Worm (Caenorhabditis elegans): ENCODE data around the gene cnt-1.

cnt-1 gene

ce11 chrII:12054558-12054957, 34.1 kb downstream of the cnt-1 start (continued):
- TF ChIP-seq gei-17 (GFP tag; optimal IDR thresholded peaks at IDR 0.05), result no peak
- peak; percentile 36 for TF ChIP-seq chd-7 (tag; optimal IDR thresholded peaks at IDR 0.05)
- no peak for TF ChIP-seq hrde-1 (tag; optimal IDR thresholded peaks at IDR 0.05; ENCODE audit: borderline replicate concordance)
- no peak for TF ChIP-seq cebp-1 (GFP tag; IDR thresholded peaks at IDR 0.05)
- peak; percentile 14 for TF ChIP-seq cebp-1 (tag; optimal IDR thresholded peaks at IDR 0.05)

DNA sequence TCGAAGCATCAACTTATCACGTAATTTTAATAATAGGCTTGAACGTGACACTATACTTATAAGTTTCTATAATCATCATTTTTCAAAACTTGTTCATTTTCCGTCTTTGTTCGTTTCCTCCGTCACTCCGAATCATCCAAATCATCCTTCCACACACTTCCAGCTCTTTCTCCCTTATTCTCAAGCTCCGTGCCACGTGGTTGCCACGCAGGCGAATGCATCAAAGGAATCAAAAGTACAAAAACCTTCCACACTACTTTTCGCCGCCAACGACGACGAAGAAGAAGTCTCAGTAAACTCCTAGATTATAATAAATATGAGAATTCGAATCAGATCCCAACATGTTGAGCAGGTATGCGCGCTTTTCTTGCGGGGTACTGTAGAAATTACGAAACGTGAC, 34.5 kb downstream of the cnt-1 start:
- peak; percentile 53 for TF ChIP-seq ama-1 (optimal IDR thresholded peaks at IDR 0.05)
- TF ChIP-seq ama-1 (GFP tag; optimal IDR thresholded peaks at IDR 0.05), result no peak
- 0 out of 2 replicates have a peak, but pooled peaks have one; percentile 34 for TF ChIP-seq Y79H2A.3 (GFP tag; conservative IDR thresholded peaks at IDR 0.05)
- no peak for TF ChIP-seq B0019.2 (GFP tag; conservative IDR thresholded peaks at IDR 0.05)
- no peak for TF ChIP-seq mcd-1 (GFP tag; IDR thresholded peaks at IDR 0.05)
- 0 out of 2 replicates have a peak, but pooled peaks have one; percentile 22 for TF ChIP-seq pbrm-1 (GFP tag; IDR thresholded peaks at IDR 0.05)

ce11 chrII:12053486-12053885, 35.2 kb downstream of the cnt-1 start:
- TF ChIP-seq gei-17 (GFP tag; optimal IDR thresholded peaks at IDR 0.05) (no peak), egl-18 (GFP tag; IDR thresholded peaks at IDR 0.05) (no peak), snpc-1.3 (tag; optimal IDR thresholded peaks at IDR 0.05; ENCODE audit: insufficient read depth) (no peak), ceh-91 (GFP tag; IDR thresholded peaks at IDR 0.05) (no peak), cebp-2 (GFP tag; IDR thresholded peaks at IDR 0.05) (no peak), attf-3 (GFP tag; conservative IDR thresholded peaks at IDR 0.05) (no peak), F37B4.10 (GFP tag; IDR thresholded peaks at IDR 0.05) (no peak), repo-1 (tag; optimal IDR thresholded peaks at IDR 0.05) (no peak), F49E8.2 (tag; optimal IDR thresholded peaks at IDR 0.05; ENCODE audit: insufficient read depth) (no peak), hrde-1 (tag; optimal IDR thresholded peaks at IDR 0.05; ENCODE audit: borderline replicate concordance) (no peak), fkh-3 (tag; optimal IDR thresholded peaks at IDR 0.05) (no peak), B0336.3 (GFP tag; IDR thresholded peaks at IDR 0.05) (no peak), F55B11.4 (tag; optimal IDR thresholded peaks at IDR 0.05; ENCODE audit: borderline replicate concordance, insufficient read depth) (no peak), ama-1 (optimal IDR thresholded peaks at IDR 0.05) (peak; percentile 5), ama-1 (GFP tag; optimal IDR thresholded peaks at IDR 0.05) (no peak), let-607 (tag; optimal IDR thresholded peaks at IDR 0.05) (peak in 1 of 2 experiments; percentile 17), ztf-25 (GFP tag; IDR thresholded peaks at IDR 0.05) (no peak), athp-1 (tag; optimal IDR thresholded peaks at IDR 0.05) (no peak), rcor-1 (GFP tag; IDR thresholded peaks at IDR 0.05) (no peak), bed-1 (GFP tag; IDR thresholded peaks at IDR 0.05) (no peak), egl-44 (GFP tag; IDR thresholded peaks at IDR 0.05) (no peak), K12H6.12 (tag; optimal IDR thresholded peaks at IDR 0.05) (no peak), cebp-1 (GFP tag; IDR thresholded peaks at IDR 0.05) (no peak), cebp-1 (tag; optimal IDR thresholded peaks at IDR 0.05) (peak; percentile 32), hlh-12 (tag; optimal IDR thresholded peaks at IDR 0.05) (no peak), nhr-27 (tag; optimal IDR thresholded peaks at IDR 0.05) (no peak), ets-4 (GFP tag; optimal IDR thresholded peaks at IDR 0.05) (no peak), nhr-80 (tag; optimal IDR thresholded peaks at IDR 0.05) (peak; percentile 25)

DNA sequence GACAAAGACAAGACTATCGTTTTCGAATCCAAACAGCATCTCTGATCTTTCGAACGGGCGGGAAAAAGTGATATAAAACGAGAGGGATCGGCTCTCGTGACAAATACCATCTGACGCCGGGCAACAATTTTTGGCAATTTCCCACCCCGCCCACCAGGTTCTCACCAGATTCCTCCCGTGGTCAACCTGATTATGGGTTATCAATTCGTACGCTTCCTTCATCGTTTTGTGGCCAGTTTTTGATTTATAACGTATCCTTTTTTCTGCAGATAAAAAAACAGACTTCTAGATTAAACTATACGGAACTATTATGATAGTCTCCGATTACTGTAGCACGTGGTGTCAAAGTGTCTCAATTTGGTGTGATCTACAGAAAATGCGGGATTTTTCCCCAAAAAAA, 35.7 kb downstream of the cnt-1 start:
- TF ChIP-seq lin-26 (GFP tag; IDR thresholded peaks at IDR 0.05) (peak; percentile 7; the same call in 1 of the 2 replicates), nfyb-1 (GFP tag; IDR thresholded peaks at IDR 0.05) (0 out of 2 replicates have a peak, but pooled peaks have one; percentile 38), hmg-1.2 (GFP tag; IDR thresholded peaks at IDR 0.05) (0 out of 2 replicates have a peak, but pooled peaks have one; percentile 13), ceh-40 (GFP tag; IDR thresholded peaks at IDR 0.05) (no peak), snpc-1.3 (tag; optimal IDR thresholded peaks at IDR 0.05; ENCODE audit: insufficient read depth) (no peak), ztf-26 (tag; optimal IDR thresholded peaks at IDR 0.05) (peak; percentile 64), fkh-3 (tag; optimal IDR thresholded peaks at IDR 0.05) (no peak), atf-7 (tag; optimal IDR thresholded peaks at IDR 0.05) (peak; percentile 44)

All from whole organism, young adult.